Fruit fly (Drosophila melanogaster): ENCODE data around the gene CG10435.

dm6 chr3R:7977011-7977925, 35.7 kb downstream of the CG10435 start:
- no peak for TF ChIP-seq CG6163 (GFP tag; IDR thresholded peaks at IDR 0.05)
- TF ChIP-seq spab (GFP tag; optimal IDR thresholded peaks at IDR 0.05) = no peak

Data from whole organism, prepupa.